Worm (Caenorhabditis elegans) whole organism, mixed stage, embryonic: ENCODE results near the gene srg-2.

Experiments used
- M03D4.4 ChIP-seq: sonication (generic microtip); optimal IDR thresholded peaks from 2 replicates; lab custom pipeline; 2017; ENCODE audit warnings: mild to moderate bottlenecking, missing genetic modification characterization, missing compliant biosample characterization
- bed-3 ChIP-seq: fragments of 200-800 bp; sonication (Bioruptor generic); optimal IDR thresholded peaks from 3 replicates; lab custom pipeline; 2018; ENCODE audit warnings: mild to moderate bottlenecking, missing genetic modification characterization, moderate library complexity, missing compliant biosample characterization
- blmp-1 ChIP-seq: fragments of 150-350 bp; optimal IDR thresholded peaks from 2 replicates; lab custom pipeline; 2014; ENCODE audit warnings: missing biosample characterization, missing genetic modification characterization
- ceh-39 ChIP-seq: fragments of 150-350 bp; optimal IDR thresholded peaks from 2 replicates; lab custom pipeline; 2014; ENCODE audit warnings: missing biosample characterization, missing genetic modification characterization
- ceh-43 ChIP-seq: fragments of 200-800 bp; sonication (Bioruptor generic); optimal IDR thresholded peaks from 2 replicates; lab custom pipeline; 2018; ENCODE audit warnings: mild to moderate bottlenecking, missing genetic modification characterization, moderate library complexity, missing compliant biosample characterization
- ceh-83 ChIP-seq: fragments of 200-800 bp; sonication (Bioruptor generic); optimal IDR thresholded peaks from 2 replicates; lab custom pipeline; 2018; ENCODE audit warnings: mild to moderate bottlenecking, missing genetic modification characterization, missing compliant biosample characterization
- ces-1 ChIP-seq: fragments of 150-350 bp; optimal IDR thresholded peaks from 2 replicates; lab custom pipeline; 2014; ENCODE audit warnings: missing biosample characterization, missing genetic modification reagents, missing genetic modification characterization
- cnd-1 ChIP-seq: fragments of 200-800 bp; sonication (Bioruptor generic); optimal IDR thresholded peaks from 2 replicates; lab custom pipeline; 2018; ENCODE audit warnings: mild to moderate bottlenecking, missing genetic modification characterization, missing compliant biosample characterization
- drap-1 ChIP-seq: fragments of 200-800 bp; sonication (Bioruptor generic); optimal IDR thresholded peaks from 3 replicates; lab custom pipeline; 2018; ENCODE audit warnings: mild to moderate bottlenecking, missing genetic modification characterization, missing compliant biosample characterization
- elt-1 ChIP-seq: sonication (generic microtip); optimal IDR thresholded peaks from 2 replicates; lab custom pipeline; 2017; ENCODE audit warnings: missing genetic modification characterization, mild to moderate bottlenecking, missing compliant biosample characterization, antibody characterized with exemption, moderate library complexity, borderline replicate concordance; ENCODE audit not compliant: insufficient read depth
- elt-3 ChIP-seq: fragments of 150-350 bp; optimal IDR thresholded peaks from 2 replicates; lab custom pipeline; 2014; ENCODE audit warnings: missing biosample characterization, missing genetic modification characterization
- flh-1 ChIP-seq: fragments of 200-800 bp; sonication (Bioruptor generic); optimal IDR thresholded peaks from 2 replicates; lab custom pipeline; 2018; ENCODE audit warnings: mild to moderate bottlenecking, missing genetic modification characterization, moderate library complexity, missing compliant biosample characterization
- ham-2 ChIP-seq: fragments of 200-800 bp; sonication (Bioruptor generic); optimal IDR thresholded peaks from 2 replicates; lab custom pipeline; 2018; ENCODE audit warnings: mild to moderate bottlenecking, missing genetic modification characterization, missing compliant biosample characterization
- hlh-1 ChIP-seq: fragments of 150-350 bp; optimal IDR thresholded peaks from 2 replicates; lab custom pipeline; 2014; ENCODE audit warnings: missing biosample characterization, missing genetic modification reagents, missing genetic modification characterization
- lin-13 ChIP-seq: fragments of 150-350 bp; optimal IDR thresholded peaks from 2 replicates; lab custom pipeline; 2014; ENCODE audit warnings: missing biosample characterization, missing genetic modification characterization
- lin-32 ChIP-seq: fragments of 200-800 bp; sonication (Bioruptor generic); optimal IDR thresholded peaks from 2 replicates; lab custom pipeline; 2018; ENCODE audit warnings: mild to moderate bottlenecking, missing genetic modification characterization, missing compliant biosample characterization
- lsy-2 ChIP-seq: fragments of 150-350 bp; optimal IDR thresholded peaks from 2 replicates; lab custom pipeline; 2014; ENCODE audit warnings: missing biosample characterization, missing genetic modification characterization
- mab-5 ChIP-seq: fragments of 150-350 bp; optimal IDR thresholded peaks from 2 replicates; lab custom pipeline; 2014; ENCODE audit warnings: missing biosample characterization, missing genetic modification characterization
- mep-1 ChIP-seq: fragments of 150-350 bp; optimal IDR thresholded peaks from 2 replicates; lab custom pipeline; 2017; ENCODE audit warnings: missing biosample characterization, missing genetic modification reagents, missing genetic modification characterization, inconsistent platforms
- mls-2 ChIP-seq: sonication (generic microtip); optimal IDR thresholded peaks from 2 replicates; lab custom pipeline; 2016; ENCODE audit warnings: mild to moderate bottlenecking, missing genetic modification characterization, moderate library complexity, missing compliant biosample characterization
- nhr-12 ChIP-seq: fragments of 150-350 bp; optimal IDR thresholded peaks from 2 replicates; lab custom pipeline; 2014; ENCODE audit warnings: missing biosample characterization, missing genetic modification characterization
- nhr-2 ChIP-seq: fragments of 150-350 bp; optimal IDR thresholded peaks from 2 replicates; lab custom pipeline; 2014; ENCODE audit warnings: missing biosample characterization, missing genetic modification characterization
- nhr-237 ChIP-seq: fragments of 150-350 bp; optimal IDR thresholded peaks from 2 replicates; lab custom pipeline; 2014; ENCODE audit warnings: missing biosample characterization, missing genetic modification characterization
- nhr-28 ChIP-seq: fragments of 150-350 bp; optimal IDR thresholded peaks from 2 replicates; lab custom pipeline; 2014; ENCODE audit warnings: missing biosample characterization, missing genetic modification characterization
- nhr-76 ChIP-seq: sonication (generic microtip); optimal IDR thresholded peaks from 2 replicates; lab custom pipeline; 2017; ENCODE audit warnings: missing biosample characterization, missing genetic modification characterization
- pha-4 ChIP-seq: fragments of 150-350 bp; optimal IDR thresholded peaks from 2 replicates; lab custom pipeline; 2018; ENCODE audit warnings: missing biosample characterization, missing genetic modification reagents, missing genetic modification characterization
- sem-2 ChIP-seq: fragments of 200-800 bp; sonication (Bioruptor generic); optimal IDR thresholded peaks from 2 replicates; lab custom pipeline; 2018; ENCODE audit warnings: mild to moderate bottlenecking, missing genetic modification characterization, missing compliant biosample characterization
- snpc-4 ChIP-seq: fragments of 150-350 bp; optimal IDR thresholded peaks from 2 replicates; lab custom pipeline; 2014; ENCODE audit warnings: missing biosample characterization, missing genetic modification characterization
- sptf-1 ChIP-seq: sonication (generic microtip); optimal IDR thresholded peaks from 2 replicates; lab custom pipeline; 2017; ENCODE audit warnings: mild to moderate bottlenecking, missing genetic modification characterization, moderate library complexity, missing compliant biosample characterization
- tbx-8 ChIP-seq: fragments of 200-800 bp; sonication (Bioruptor generic); optimal IDR thresholded peaks from 2 replicates; lab custom pipeline; 2018; ENCODE audit warnings: mild to moderate bottlenecking, missing genetic modification characterization, moderate library complexity, missing compliant biosample characterization
- unc-120 ChIP-seq: sonication (generic microtip); optimal IDR thresholded peaks from 2 replicates; lab custom pipeline; 2017; ENCODE audit warnings: missing genetic modification characterization, missing compliant biosample characterization; ENCODE audit not compliant: poor library complexity, severe bottlenecking
- unc-39 ChIP-seq: fragments of 150-350 bp; optimal IDR thresholded peaks from 2 replicates; lab custom pipeline; 2014; ENCODE audit warnings: missing biosample characterization, missing genetic modification characterization
- unc-62 ChIP-seq: fragments of 150-350 bp; optimal IDR thresholded peaks from 2 replicates; lab custom pipeline; 2014; ENCODE audit warnings: missing biosample characterization, missing genetic modification reagents, missing genetic modification characterization
- zip-8 ChIP-seq: fragments of 150-350 bp; optimal IDR thresholded peaks from 2 replicates; lab custom pipeline; 2014; ENCODE audit warnings: missing biosample characterization, missing genetic modification characterization
- ztf-11 ChIP-seq: fragments of 150-350 bp; optimal IDR thresholded peaks from 2 replicates; lab custom pipeline; 2014; ENCODE audit warnings: missing biosample characterization, missing genetic modification characterization

The srg-2 gene

ce11 chrIII:6280070-6280596 is 20.1 kb upstream of the srg-2 start, which contains the start of gene hmg-1.2:
Gene hmg-1.2 (plus strand): TSS chrIII:6280380.
- TF ChIP-seq ceh-43 (GFP tag; lab: Kevin White, UChicago) (no peak), nhr-237 (tag; lab: Kevin White, UChicago) (peak; percentile 56), ztf-11 (tag; lab: Kevin White, UChicago) (no peak), mab-5 (tag; lab: Kevin White, UChicago) (no peak), unc-120 (tag; lab: Kevin White, UChicago) (peak; percentile 82), ceh-39 (tag; lab: Kevin White, UChicago) (peak; percentile 4), nhr-28 (tag; lab: Kevin White, UChicago) (no peak), lin-13 (tag; lab: Kevin White, UChicago) (peak; percentile 67), nhr-76 (tag; lab: Kevin White, UChicago) (no peak), ham-2 (GFP tag; lab: Kevin White, UChicago) (peak; percentile 11), flh-1 (GFP tag; lab: Kevin White, UChicago) (no peak), mep-1 (tag; lab: Kevin White, UChicago) (no peak), blmp-1 (tag; lab: Kevin White, UChicago) (peak; percentile 13), unc-39 (tag; lab: Kevin White, UChicago) (peak; percentile 32), ceh-83 (GFP tag; lab: Kevin White, UChicago) (no peak), ces-1 (GFP tag; lab: Kevin White, UChicago) (peak; percentile 74), nhr-12 (tag; lab: Kevin White, UChicago) (no peak), zip-8 (tag; lab: Kevin White, UChicago) (no peak), cnd-1 (peak; percentile 73), elt-3 (tag; lab: Kevin White, UChicago) (no peak), snpc-4 (no peak), tbx-8 (no peak), unc-62 (GFP tag; lab: Kevin White, UChicago) (peak; percentile 92), sptf-1 (tag; lab: Kevin White, UChicago) (peak; percentile 62), mls-2 (peak; percentile 65), elt-1 (no peak), lsy-2 (tag; lab: Kevin White, UChicago) (peak; percentile 68), nhr-2 (tag; lab: Kevin White, UChicago) (no peak), sem-2 (GFP tag; lab: Kevin White, UChicago) (no peak), drap-1 (GFP tag; lab: Kevin White, UChicago) (peak; percentile 59), M03D4.4 (no peak), hlh-1 (tag; lab: Kevin White, UChicago) (no peak), pha-4 (tag; lab: Kevin White, UChicago) (peak; percentile 0), lin-32 (GFP tag; lab: Kevin White, UChicago) (no peak), bed-3 (GFP tag; lab: Kevin White, UChicago) (no peak)
- TF ChIP-seq, all 35 proteins: peak for 15

ce11 chrIII:6279453-6279852 is 19.4 kb upstream of the srg-2 start:
- no peak for TF ChIP-seq lin-32 (GFP tag; lab: Kevin White, UChicago)
- peak; percentile 72 for TF ChIP-seq zip-8 (tag; lab: Kevin White, UChicago)

- peak; percentile 45 for TF ChIP-seq mep-1 (tag; lab: Kevin White, UChicago)
- TF ChIP-seq zip-8 (tag; lab: Kevin White, UChicago) = no peak
- no peak for TF ChIP-seq lsy-2 (tag; lab: Kevin White, UChicago)
- TF ChIP-seq elt-1 = no peak
- TF ChIP-seq sem-2 (GFP tag; lab: Kevin White, UChicago) = no peak
- TF ChIP-seq ceh-39 (tag; lab: Kevin White, UChicago) = no peak
- TF ChIP-seq hlh-1 (tag; lab: Kevin White, UChicago) = no peak
- no peak for TF ChIP-seq drap-1 (GFP tag; lab: Kevin White, UChicago)
- TF ChIP-seq pha-4 (tag; lab: Kevin White, UChicago) = peak; percentile 48
- TF ChIP-seq ces-1 (GFP tag; lab: Kevin White, UChicago) = peak; percentile 51
- TF ChIP-seq mab-5 (tag; lab: Kevin White, UChicago) = no peak
- peak; percentile 21 for TF ChIP-seq lin-13 (tag; lab: Kevin White, UChicago)
- no peak for TF ChIP-seq sptf-1 (tag; lab: Kevin White, UChicago)
Measured at ce11 chrIII:6278301-6278827, 18.3 kb upstream of the srg-2 start, which contains the start of gene C18F10.7. Gene C18F10.7 (minus strand): TSS chrIII:6278351.
